Fruit fly (Drosophila melanogaster): ENCODE data around the gene Gr93b.
A peak's percentile ranks its signal among the peaks of the same experiment; 100 is the strongest.

Gene Gr93b

dm6 chr3R:21888696-21889602 lies 45.4 kb upstream of the Gr93b start, which contains the start of gene CG43844 (continued):
- TF ChIP-seq ara (GFP tag; IDR thresholded peaks at IDR 0.05): 0 out of 2 replicates have a peak, but pooled peaks have one; percentile 33
- TF ChIP-seq HLH4C (GFP tag; IDR thresholded peaks at IDR 0.05; ENCODE audit: partially characterized antibody): peak; percentile 54; the same call in 2 of the 3 replicates
- TF ChIP-seq kay (GFP tag; optimal IDR thresholded peaks at IDR 0.05): peak; percentile 44
- TF ChIP-seq CG6272 (GFP tag; IDR thresholded peaks at IDR 0.05): peak; percentile 20; the same call in 1 of the 2 replicates
- no peak for TF ChIP-seq fd96Cb (tag; optimal IDR thresholded peaks at IDR 0.05)
- peak; percentile 69 for TF ChIP-seq CG8478 (optimal IDR thresholded peaks at IDR 0.05)
- TF ChIP-seq Pdp1 (GFP tag; optimal IDR thresholded peaks at IDR 0.05): peak in 1 of 2 experiments; percentile 21
- peak; percentile 50 for TF ChIP-seq grau (tag; optimal IDR thresholded peaks at IDR 0.05)
- peak; percentile 37 for TF ChIP-seq Hmr (GFP tag; optimal IDR thresholded peaks at IDR 0.05)
- peak; percentile 12 for TF ChIP-seq CG1603 (tag; optimal IDR thresholded peaks at IDR 0.05)
- TF ChIP-seq ham (GFP tag; IDR thresholded peaks at IDR 0.05): no peak
- TF ChIP-seq caup (GFP tag; optimal IDR thresholded peaks at IDR 0.05; ENCODE audit: severe bottlenecking): no peak
- no peak for TF ChIP-seq peb (GFP tag; IDR thresholded peaks at IDR 0.05)
- TF ChIP-seq CG14710 (tag; optimal IDR thresholded peaks at IDR 0.05): peak; percentile 94
- 0 out of 2 replicates have a peak, but pooled peaks have one; percentile 6 for TF ChIP-seq sisA (GFP tag; IDR thresholded peaks at IDR 0.05)
- TF ChIP-seq sens (GFP tag): peak; percentile 52
- no peak for TF ChIP-seq CG4360 (GFP tag; IDR thresholded peaks at IDR 0.05)
- no peak for TF ChIP-seq CoRest (tag; optimal IDR thresholded peaks at IDR 0.05)
- TF ChIP-seq Ets65A (GFP tag): peak; percentile 60
- peak; percentile 53; the same call in 1 of the 2 replicates for TF ChIP-seq nerfin-2 (GFP tag; IDR thresholded peaks at IDR 0.05; ENCODE audit: partially characterized antibody)
- peak; percentile 14 for TF ChIP-seq lab (GFP tag; optimal IDR thresholded peaks at IDR 0.05)
- no peak for TF ChIP-seq CG17186 (GFP tag; optimal IDR thresholded peaks at IDR 0.05)
- TF ChIP-seq hkb (optimal IDR thresholded peaks at IDR 0.05): no peak
- TF ChIP-seq hkb (GFP tag; IDR thresholded peaks at IDR 0.05): no peak

- TF ChIP-seq CG13123 (GFP tag; optimal IDR thresholded peaks at IDR 0.05) (no peak), Nf-YC (tag; optimal IDR thresholded peaks at IDR 0.05) (no peak), z (GFP tag; IDR thresholded peaks at IDR 0.05) (0 out of 3 replicates have a peak, but pooled peaks have one; percentile 11), Dip3 (GFP tag; optimal IDR thresholded peaks at IDR 0.05) (no peak), bab2 (GFP tag; optimal IDR thresholded peaks at IDR 0.05) (no peak), maf-S (GFP tag; optimal IDR thresholded peaks at IDR 0.05) (no peak), Doc3 (GFP tag; IDR thresholded peaks at IDR 0.05; ENCODE audit: partially characterized antibody) (no peak), Hand (GFP tag; optimal IDR thresholded peaks at IDR 0.05) (no peak), crol (GFP tag; IDR thresholded peaks at IDR 0.05) (no peak), CG18262 (tag; optimal IDR thresholded peaks at IDR 0.05) (peak; percentile 79), pan (optimal IDR thresholded peaks at IDR 0.05) (no peak), pan (GFP tag; optimal IDR thresholded peaks at IDR 0.05 in 1 of 2, IDR thresholded peaks at IDR 0.05 in 1 of 2) (peak in 1 of 2 experiments; percentile 61), Mad (GFP tag; optimal IDR thresholded peaks at IDR 0.05) (no peak), CG1832 (GFP tag; optimal IDR thresholded peaks at IDR 0.05) (no peak), CG15479 (GFP tag; optimal IDR thresholded peaks at IDR 0.05) (no peak), ATbp (GFP tag; optimal IDR thresholded peaks at IDR 0.05) (peak; percentile 14), Gug (GFP tag; IDR thresholded peaks at IDR 0.05) (peak; percentile 71), Oaz (GFP tag; IDR thresholded peaks at IDR 0.05) (no peak), D19B (GFP tag; optimal IDR thresholded peaks at IDR 0.05) (no peak), Taf1 (GFP tag; IDR thresholded peaks at IDR 0.05) (no peak), Scr (GFP tag; IDR thresholded peaks at IDR 0.05; ENCODE audit: partially characterized antibody) (no peak), NFAT (GFP tag; IDR thresholded peaks at IDR 0.05) (no peak; the same call in 1 of the 2 replicates), CG1602 (GFP tag; optimal IDR thresholded peaks at IDR 0.05) (no peak), dysf (GFP tag; IDR thresholded peaks at IDR 0.05) (peak; percentile 65), Side (GFP tag; optimal IDR thresholded peaks at IDR 0.05) (no peak), Rfx (GFP tag; IDR thresholded peaks at IDR 0.05) (peak; percentile 45; the same call in 1 of the 2 replicates)
These were observed 44.0 kb upstream of the Gr93b start for dm6 chr3R:21887588-21888007.
